Fruit fly (Drosophila melanogaster) Kc167 (cell line): Measurements from ENCODE around the gene MetRS-m.

ENCODE experiments used
- Myc ChIP-seq: fragments of >200 bp; optimal IDR thresholded peaks from 2 replicates; lab custom pipeline; 2017; ENCODE audit warnings: missing external identifiers
- Sin3A ChIP-seq: fragments of >200 bp; optimal IDR thresholded peaks from 2 replicates; lab custom pipeline; 2018; ENCODE audit warnings: missing external identifiers
- h ChIP-seq: fragments of >200 bp; optimal IDR thresholded peaks from 3 replicates; lab custom pipeline; 2018; ENCODE audit warnings: missing external identifiers
- insv ChIP-seq: fragments of >200 bp; optimal IDR thresholded peaks from 3 replicates; lab custom pipeline; 2018; ENCODE audit warnings: missing external identifiers
- psq ChIP-seq: fragments of >200 bp; optimal IDR thresholded peaks from 2 replicates; lab custom pipeline; 2017; ENCODE audit warnings: missing external identifiers
- ttk ChIP-seq: sonication (Bioruptor generic); optimal IDR thresholded peaks from 2 replicates; lab custom pipeline; 2017; ENCODE audit warnings: missing external identifiers

DNA sequence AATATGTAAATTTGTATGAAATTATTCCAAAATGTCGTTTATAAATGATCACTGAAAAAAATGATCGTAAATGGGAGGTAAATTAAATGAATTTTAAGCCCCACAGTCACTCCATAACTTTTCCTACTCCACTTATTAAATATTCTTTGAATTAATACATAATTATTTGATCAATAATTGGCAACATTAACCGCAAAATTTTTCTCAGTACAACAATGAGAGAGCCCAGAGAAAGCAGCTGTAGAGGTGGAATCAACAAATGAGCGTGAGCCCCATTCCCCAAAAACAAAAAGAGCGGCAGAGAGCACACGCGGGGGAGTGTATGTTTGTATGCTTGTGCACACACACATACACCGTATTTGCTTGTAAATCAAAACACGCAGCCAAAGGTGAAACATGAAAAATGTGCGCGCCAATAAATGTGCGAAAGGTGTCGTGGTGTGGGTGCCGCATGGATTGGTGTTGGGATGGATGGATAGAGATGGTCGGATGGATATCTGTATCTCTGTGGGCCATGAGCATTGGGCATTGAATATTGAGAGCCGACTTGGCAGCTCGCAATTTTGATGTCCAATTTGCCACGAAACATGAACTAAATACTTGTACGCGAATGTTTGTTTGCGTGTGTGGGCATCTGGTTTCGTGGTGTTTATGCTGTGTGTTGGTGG lies 24.1 kb upstream of the MetRS-m start:
- no peak for TF ChIP-seq psq (lab: Kevin White, UChicago)
- TF ChIP-seq Myc: no peak
- no peak for TF ChIP-seq ttk (lab: Kevin White, UChicago)
- TF ChIP-seq h: no peak
- TF ChIP-seq Sin3A (lab: Kevin White, UChicago): no peak
- no peak for TF ChIP-seq insv (lab: Kevin White, UChicago)
